Fruit fly (Drosophila melanogaster) whole organism: ENCODE measurements around the gene CG46462.

ENCODE experiments used
- CG8478 ChIP-seq: fragments of >200 bp; optimal IDR thresholded peaks from 2 replicates; lab custom pipeline; 2018; ENCODE audit warnings: inconsistent platforms
- Dll ChIP-seq: fragments of >200 bp; optimal IDR thresholded peaks from 2 replicates; lab custom pipeline; 2017
- EcR ChIP-seq, 2 experiments: fragments of >200 bp; optimal IDR thresholded peaks; 2 replicates each; lab custom pipeline; 2017; ENCODE audit warnings: missing biosample characterization in 2 of 2, missing genetic modification characterization in 2 of 2, missing genetic modification reagents in 2 of 2
- psq ChIP-seq: fragments of >200 bp; optimal IDR thresholded peaks from 2 replicates; lab custom pipeline; 2017
- usp ChIP-seq: fragments of >200 bp; optimal IDR thresholded peaks from 2 replicates; lab custom pipeline; 2017; ENCODE audit warnings: missing biosample characterization, missing genetic modification characterization, mixed read lengths

- TF ChIP-seq EcR (GFP tag; optimal IDR thresholded peaks at IDR 0.05; lab: Kevin White, UChicago) (no peak), CG8478 (lab: Kevin White, UChicago) (no peak), psq (lab: Kevin White, UChicago) (no peak), usp (GFP tag; lab: Kevin White, UChicago) (no peak), Dll (lab: Kevin White, UChicago) (no peak)
These were observed 22.1 kb downstream of the CG46462 start, which contains the start of gene CG42655 for dm6 chr3L:19953612-19954011.
